Worm (Caenorhabditis elegans): Measurements from ENCODE around the gene E02C12.9.

Gene E02C12.9

ce11 chrV:9340318-9340717 lies 35.0 kb downstream of the E02C12.9 start (continued):
- TF ChIP-seq ZK546.5 (tag; optimal IDR thresholded peaks at IDR 0.05) (no peak), hlh-11 (tag; optimal IDR thresholded peaks at IDR 0.05) (no peak), hmg-1.1 (GFP tag; IDR thresholded peaks at IDR 0.05) (peak; percentile 55), T26A8.4 (GFP tag; IDR thresholded peaks at IDR 0.05) (peak; percentile 97), rbr-2 (tag; optimal IDR thresholded peaks at IDR 0.05) (peak; percentile 11), D1046.2 (GFP tag; IDR thresholded peaks at IDR 0.05) (peak; percentile 64; the same call in 1 of the 2 replicates), dmd-9 (GFP tag; IDR thresholded peaks at IDR 0.05) (0 out of 2 replicates have a peak, but pooled peaks have one; percentile 4), mdt-29 (GFP tag; IDR thresholded peaks at IDR 0.05) (peak; percentile 71), aha-1 (tag) (peak; percentile 76), Y75B8A.6 (GFP tag; IDR thresholded peaks at IDR 0.05) (no peak; the same call in 1 of the 2 replicates), F44E2.7 (GFP tag; IDR thresholded peaks at IDR 0.05) (0 out of 2 replicates have a peak, but pooled peaks have one; percentile 31), Y48G9A.11 (GFP tag; IDR thresholded peaks at IDR 0.05) (peak; percentile 58), snpc-1.2 (GFP tag; IDR thresholded peaks at IDR 0.05) (peak; percentile 70; the same call in 1 of the 2 replicates), Y5F2A.4 (GFP tag; optimal IDR thresholded peaks at IDR 0.05) (peak; percentile 13), vab-7 (GFP tag; IDR thresholded peaks at IDR 0.05) (peak; percentile 58), lin-29 (GFP tag; IDR thresholded peaks at IDR 0.05) (peak; percentile 86), ceh-28 (tag; optimal IDR thresholded peaks at IDR 0.05) (no peak), dve-1 (tag; optimal IDR thresholded peaks at IDR 0.05; ENCODE audit: insufficient read depth) (no peak), nhr-25 (tag; optimal IDR thresholded peaks at IDR 0.05; ENCODE audit: borderline replicate concordance, insufficient read depth) (no peak), php-3 (GFP tag; IDR thresholded peaks at IDR 0.05) (peak; percentile 81), mxl-2 (GFP tag; conservative IDR thresholded peaks at IDR 0.05) (peak; percentile 59; the same call in 1 of the 2 replicates), madf-5 (GFP tag; IDR thresholded peaks at IDR 0.05) (0 out of 4 replicates have a peak, but pooled peaks of 1 of the 2 experiments have one; percentile 64), sdz-12 (GFP tag; optimal IDR thresholded peaks at IDR 0.05) (peak; percentile 82), gei-8 (GFP tag; optimal IDR thresholded peaks at IDR 0.05) (no peak), nhr-42 (GFP tag; IDR thresholded peaks at IDR 0.05) (peak; percentile 88), zip-2 (tag; optimal IDR thresholded peaks at IDR 0.05) (no peak), tra-1 (GFP tag; IDR thresholded peaks at IDR 0.05) (peak; percentile 73; the same call in 1 of the 2 replicates), aly-2 (tag; optimal IDR thresholded peaks at IDR 0.05) (no peak), nhr-11 (tag; optimal IDR thresholded peaks at IDR 0.05) (no peak), egl-43 (GFP tag; IDR thresholded peaks at IDR 0.05) (peak; percentile 80), lin-38 (GFP tag; IDR thresholded peaks at IDR 0.05) (peak; percentile 78)

- TF ChIP-seq zfp-3 (GFP tag; conservative IDR thresholded peaks at IDR 0.05) (peak; percentile 69; the same call in 1 of the 2 replicates), zip-11 (GFP tag; IDR thresholded peaks at IDR 0.05) (0 out of 2 replicates have a peak, but pooled peaks have one; percentile 47), mdt-29 (GFP tag; IDR thresholded peaks at IDR 0.05) (0 out of 2 replicates have a peak, but pooled peaks have one; percentile 37), egl-43 (GFP tag; IDR thresholded peaks at IDR 0.05) (peak; percentile 81), mxl-2 (GFP tag; conservative IDR thresholded peaks at IDR 0.05) (peak; percentile 30; the same call in 1 of the 2 replicates), lin-38 (GFP tag; IDR thresholded peaks at IDR 0.05) (peak; percentile 42; the same call in 1 of the 2 replicates), F26F4.8 (GFP tag; conservative IDR thresholded peaks at IDR 0.05) (0 out of 2 replicates have a peak, but pooled peaks have one; percentile 8), T26A8.4 (GFP tag; IDR thresholded peaks at IDR 0.05) (peak; percentile 65), madf-5 (GFP tag; IDR thresholded peaks at IDR 0.05) (0 out of 4 replicates have a peak, but pooled peaks of 1 of the 2 experiments have one; percentile 55)
Measured at ce11 chrV:9339292-9339691, 36.0 kb downstream of the E02C12.9 start.

ce11 chrV:9338452-9338851 lies 36.8 kb downstream of the E02C12.9 start:
- TF ChIP-seq snpc-1.2 (GFP tag; IDR thresholded peaks at IDR 0.05) (no peak; the same call in 1 of the 2 replicates), nhr-10 (tag; optimal IDR thresholded peaks at IDR 0.05) (no peak), dmd-6 (GFP tag; IDR thresholded peaks at IDR 0.05) (no peak), lin-13 (GFP tag; optimal IDR thresholded peaks at IDR 0.05) (no peak), attf-4 (tag; optimal IDR thresholded peaks at IDR 0.05) (no peak), aha-1 (tag) (peak; percentile 96), Y105C5A.15 (GFP tag; IDR thresholded peaks at IDR 0.05) (no peak), daf-16 (GFP tag; optimal IDR thresholded peaks at IDR 0.05) (no peak), daf-16 (tag; optimal IDR thresholded peaks at IDR 0.05) (peak; percentile 29), F26F4.8 (GFP tag; conservative IDR thresholded peaks at IDR 0.05) (0 out of 2 replicates have a peak, but pooled peaks have one; percentile 31), hmg-1.1 (GFP tag; IDR thresholded peaks at IDR 0.05) (no peak), mdt-29 (GFP tag; IDR thresholded peaks at IDR 0.05) (no peak), mxl-3 (GFP tag; optimal IDR thresholded peaks at IDR 0.05) (no peak), ceh-82 (tag; optimal IDR thresholded peaks at IDR 0.05) (no peak), nhr-11 (tag; optimal IDR thresholded peaks at IDR 0.05) (no peak), ztf-11 (tag; optimal IDR thresholded peaks at IDR 0.05) (no peak), aly-2 (tag; optimal IDR thresholded peaks at IDR 0.05) (no peak), nhr-41 (GFP tag; IDR thresholded peaks at IDR 0.05) (no peak), lim-7 (GFP tag; IDR thresholded peaks at IDR 0.05) (no peak), T26A8.4 (GFP tag; IDR thresholded peaks at IDR 0.05) (peak; percentile 86), nhr-25 (tag; optimal IDR thresholded peaks at IDR 0.05; ENCODE audit: borderline replicate concordance, insufficient read depth) (peak; percentile 24)

Measured in whole organism, L4 larva.